Worm (Caenorhabditis elegans) whole organism, young adult: ENCODE data around the gene ttc-4.

Experiments used
- B0019.2 ChIP-seq: fragments of 200-800 bp; sonication (Bioruptor generic); conservative IDR thresholded peaks from 2 replicates; pipeline ENCODE4 v1.3.6; 2022; ENCODE audit warnings: missing genetic modification reagents, missing genetic modification characterization, missing compliant biosample characterization
- B0261.1 ChIP-seq: sonication (generic microtip); optimal IDR thresholded peaks from 2 replicates; lab custom pipeline; 2016; ENCODE audit warnings: mild to moderate bottlenecking, missing genetic modification characterization, moderate library complexity, missing compliant biosample characterization
- F22D6.2 ChIP-seq: sonication (generic microtip); optimal IDR thresholded peaks from 2 replicates; lab custom pipeline; 2016; ENCODE audit warnings: mild to moderate bottlenecking, missing genetic modification characterization, missing compliant biosample characterization
- F57A8.1 ChIP-seq: fragments of 200-800 bp; sonication (Bioruptor generic); optimal IDR thresholded peaks from 2 replicates; lab custom pipeline; 2018; ENCODE audit warnings: mild to moderate bottlenecking, missing genetic modification characterization, moderate library complexity, missing compliant biosample characterization
- Y79H2A.3 ChIP-seq: fragments of 200-800 bp; sonication (Bioruptor generic); conservative IDR thresholded peaks from 2 replicates; pipeline ENCODE4 v1.3.6; 2022; ENCODE audit warnings: missing genetic modification reagents, missing genetic modification characterization, missing compliant biosample characterization
- akir-1 ChIP-seq: fragments of 200-800 bp; sonication (Bioruptor generic); optimal IDR thresholded peaks from 2 replicates; lab custom pipeline; 2018; ENCODE audit warnings: mild to moderate bottlenecking, missing genetic modification characterization, moderate library complexity, missing compliant biosample characterization
- aptf-2 ChIP-seq: fragments of 200-800 bp; sonication (Bioruptor generic); conservative IDR thresholded peaks from 2 replicates; pipeline ENCODE4 v1.3.6; 2022; ENCODE audit warnings: missing genetic modification reagents, missing genetic modification characterization, missing compliant biosample characterization
- attf-5 ChIP-seq: fragments of 200-800 bp; sonication (Bioruptor generic); optimal IDR thresholded peaks from 2 replicates; lab custom pipeline; 2018; ENCODE audit warnings: mild to moderate bottlenecking, missing genetic modification characterization, missing compliant biosample characterization
- bed-1 ChIP-seq: fragments of 200-800 bp; sonication (Bioruptor generic); IDR thresholded peaks from 2 replicates; pipeline ENCODE4 v1.3.6; 2022; ENCODE audit warnings: missing genetic modification reagents, missing genetic modification characterization, missing compliant biosample characterization
- cebp-1 ChIP-seq, 2 experiments: fragments of 200-800 bp in 1 of 2; sonication (Bioruptor generic) in 1 of 2; sonication (generic microtip) in 1 of 2; IDR thresholded peaks in 1 of 2; optimal IDR thresholded peaks in 1 of 2; 2 replicates each; pipeline versions ENCODE4 v1.3.6 to Lab custom; 2017 to 2022; ENCODE audit warnings: missing compliant biosample characterization in 2 of 2, missing genetic modification characterization in 2 of 2, mild to moderate bottlenecking in 1 of 2, missing genetic modification reagents in 1 of 2, moderate library complexity in 1 of 2
- ceh-27 ChIP-seq: fragments of 200-800 bp; sonication (Bioruptor generic); optimal IDR thresholded peaks from 2 replicates; lab custom pipeline; 2018; ENCODE audit warnings: mild to moderate bottlenecking, missing genetic modification characterization, moderate library complexity, missing compliant biosample characterization
- ceh-40 ChIP-seq: fragments of 200-800 bp; sonication (Bioruptor generic); IDR thresholded peaks from 2 replicates; pipeline ENCODE4 v1.3.6; 2022; ENCODE audit warnings: missing genetic modification characterization, missing compliant biosample characterization
- ceh-91 ChIP-seq: fragments of 200-800 bp; sonication (Bioruptor generic); IDR thresholded peaks from 2 replicates; pipeline ENCODE4 v1.3.6; 2022; ENCODE audit warnings: missing genetic modification reagents, missing genetic modification characterization, missing compliant biosample characterization
- dox-1 ChIP-seq: fragments of 200-800 bp; sonication (Bioruptor generic); IDR thresholded peaks from 2 replicates; pipeline ENCODE4 v1.3.6; 2022; ENCODE audit warnings: missing genetic modification reagents, missing genetic modification characterization, missing compliant biosample characterization
- dpl-1 ChIP-seq: fragments of 150-350 bp; optimal IDR thresholded peaks from 2 replicates; lab custom pipeline; 2014; ENCODE audit warnings: missing biosample characterization, missing genetic modification reagents, missing genetic modification characterization
- egl-44 ChIP-seq: fragments of 200-800 bp; sonication (Bioruptor generic); IDR thresholded peaks from 2 replicates; pipeline ENCODE4 v1.3.6; 2022; ENCODE audit warnings: missing genetic modification reagents, missing genetic modification characterization, missing compliant biosample characterization
- ets-4 ChIP-seq: fragments of 200-800 bp; sonication (Bioruptor generic); optimal IDR thresholded peaks from 2 replicates; lab custom pipeline; 2018; ENCODE audit warnings: mild to moderate bottlenecking, missing genetic modification characterization, missing compliant biosample characterization
- him-1 ChIP-seq: sonication (generic microtip); optimal IDR thresholded peaks from 2 replicates; lab custom pipeline; 2016; ENCODE audit warnings: missing genotype, missing genetic modification reagents, missing genetic modification characterization, missing compliant biosample characterization
- hrde-1 ChIP-seq: sonication (generic microtip); optimal IDR thresholded peaks from 2 replicates; lab custom pipeline; 2016; ENCODE audit warnings: missing genetic modification characterization, mild to moderate bottlenecking, missing compliant biosample characterization, moderate library complexity, missing genotype, missing genetic modification reagents, borderline replicate concordance
- let-526 ChIP-seq: fragments of 200-800 bp; sonication (Bioruptor generic); IDR thresholded peaks from 2 replicates; pipeline ENCODE4 v1.3.6; 2022; ENCODE audit warnings: missing genetic modification reagents, missing genetic modification characterization, missing compliant biosample characterization
- let-607 ChIP-seq, 2 experiments: fragments of 200-800 bp in 1 of 2; sonication (Bioruptor generic) in 1 of 2; sonication (generic microtip) in 1 of 2; optimal IDR thresholded peaks; 2 replicates each; lab custom pipeline; 2016 to 2018; ENCODE audit warnings: mild to moderate bottlenecking in 2 of 2, missing compliant biosample characterization in 2 of 2, missing genetic modification characterization in 2 of 2, moderate library complexity in 2 of 2, missing genotype in 1 of 2
- lin-40 ChIP-seq: sonication (generic microtip); optimal IDR thresholded peaks from 2 replicates; lab custom pipeline; 2016; ENCODE audit warnings: missing genetic modification characterization, mild to moderate bottlenecking, missing compliant biosample characterization, missing genotype, missing genetic modification reagents
- lin-54 ChIP-seq: fragments of 200-800 bp; sonication (Bioruptor generic); optimal IDR thresholded peaks from 2 replicates; lab custom pipeline; 2018; ENCODE audit warnings: mild to moderate bottlenecking, missing genetic modification characterization, missing compliant biosample characterization
- lsl-1 ChIP-seq: fragments of 200-800 bp; sonication (Bioruptor generic); optimal IDR thresholded peaks from 2 replicates; lab custom pipeline; 2018; ENCODE audit warnings: mild to moderate bottlenecking, missing genetic modification characterization, moderate library complexity, missing compliant biosample characterization
- lsy-27 ChIP-seq: sonication (generic microtip); optimal IDR thresholded peaks from 2 replicates; lab custom pipeline; 2017; ENCODE audit warnings: missing genetic modification characterization, mild to moderate bottlenecking, missing compliant biosample characterization, antibody characterized with exemption, missing genotype, borderline replicate concordance; ENCODE audit not compliant: insufficient read depth
- madf-3 ChIP-seq: fragments of 200-800 bp; sonication (Bioruptor generic); IDR thresholded peaks from 2 replicates; pipeline ENCODE4 v1.3.6; 2022; ENCODE audit warnings: missing genetic modification reagents, missing genetic modification characterization, missing compliant biosample characterization
- mcd-1 ChIP-seq: fragments of 200-800 bp; sonication (Bioruptor generic); IDR thresholded peaks from 2 replicates; pipeline ENCODE4 v1.3.6; 2022; ENCODE audit warnings: missing genetic modification reagents, missing genetic modification characterization, missing compliant biosample characterization
- mes-4 ChIP-seq: sonication (generic microtip); optimal IDR thresholded peaks from 2 replicates; lab custom pipeline; 2016; ENCODE audit warnings: missing genotype, missing genetic modification characterization, missing compliant biosample characterization
- nfya-2 ChIP-seq: fragments of 200-800 bp; sonication (Bioruptor generic); IDR thresholded peaks from 2 replicates; pipeline ENCODE4 v1.3.6; 2022; ENCODE audit warnings: missing genetic modification reagents, missing genetic modification characterization, missing compliant biosample characterization
- nhr-179 ChIP-seq: sonication (generic microtip); optimal IDR thresholded peaks from 2 replicates; lab custom pipeline; 2016; ENCODE audit warnings: mild to moderate bottlenecking, missing genetic modification characterization, missing compliant biosample characterization
- nhr-80 ChIP-seq: sonication (generic microtip); optimal IDR thresholded peaks from 2 replicates; lab custom pipeline; 2016; ENCODE audit warnings: missing genetic modification characterization, missing compliant biosample characterization
- rcor-1 ChIP-seq: fragments of 200-800 bp; sonication (Bioruptor generic); IDR thresholded peaks from 2 replicates; pipeline ENCODE4 v1.3.6; 2022; ENCODE audit warnings: missing genetic modification reagents, missing genetic modification characterization, missing compliant biosample characterization
- snpc-1.3 ChIP-seq: sonication (generic microtip); optimal IDR thresholded peaks from 2 replicates; lab custom pipeline; 2017; ENCODE audit warnings: missing genetic modification characterization, mild to moderate bottlenecking, missing compliant biosample characterization, antibody characterized with exemption, moderate library complexity, missing genotype, missing genetic modification reagents; ENCODE audit not compliant: insufficient read depth
- snpc-3.4 ChIP-seq: sonication (generic microtip); optimal IDR thresholded peaks from 2 replicates; lab custom pipeline; 2017; ENCODE audit warnings: missing genetic modification characterization, mild to moderate bottlenecking, missing compliant biosample characterization, antibody characterized with exemption, moderate library complexity, missing genotype, missing genetic modification reagents
- ztf-18 ChIP-seq: sonication (generic microtip); optimal IDR thresholded peaks from 2 replicates; lab custom pipeline; 2016; ENCODE audit warnings: missing genotype, mild to moderate bottlenecking, missing genetic modification characterization, missing compliant biosample characterization
- ztf-22 ChIP-seq: fragments of 200-800 bp; sonication (Bioruptor generic); optimal IDR thresholded peaks from 2 replicates; lab custom pipeline; 2018; ENCODE audit warnings: mild to moderate bottlenecking, missing genetic modification characterization, moderate library complexity, missing compliant biosample characterization
- ztf-26 ChIP-seq: sonication (generic microtip); optimal IDR thresholded peaks from 2 replicates; lab custom pipeline; 2017; ENCODE audit warnings: missing genetic modification characterization, missing compliant biosample characterization

The ttc-4 gene

ce11 chrII:5577060-5577459 lies 17.5 kb upstream of the ttc-4 start (continued):
- TF ChIP-seq him-1 (tag; lab: Kevin White, UChicago) (peak; percentile 80), ztf-18 (tag; lab: Kevin White, UChicago) (peak; percentile 47), nfya-2 (GFP tag; lab: Robert Waterston, UW) (no peak), ztf-26 (tag; lab: Kevin White, UChicago) (peak; percentile 7), F57A8.1 (GFP tag; lab: Kevin White, UChicago) (no peak), ztf-22 (GFP tag; lab: Kevin White, UChicago) (no peak), snpc-3.4 (tag; lab: Kevin White, UChicago) (peak; percentile 22), dox-1 (GFP tag; lab: Robert Waterston, UW) (peak; percentile 71), lsy-27 (tag; lab: Kevin White, UChicago) (no peak), B0261.1 (tag; lab: Kevin White, UChicago) (peak; percentile 90), F22D6.2 (tag; lab: Kevin White, UChicago) (no peak), mes-4 (tag; lab: Kevin White, UChicago) (peak; percentile 56), attf-5 (GFP tag; lab: Kevin White, UChicago) (peak; percentile 30), ceh-27 (GFP tag; lab: Kevin White, UChicago) (peak; percentile 50), lin-54 (peak; percentile 58), ets-4 (GFP tag; lab: Kevin White, UChicago) (no peak), madf-3 (GFP tag; lab: Robert Waterston, UW) (no peak), mcd-1 (GFP tag; lab: Robert Waterston, UW) (0 out of 2 replicates have a peak, but pooled peaks have one; percentile 46), B0019.2 (no peak), lin-40 (peak; percentile 48), aptf-2 (0 out of 2 replicates have a peak, but pooled peaks have one; percentile 30), bed-1 (GFP tag; lab: Robert Waterston, UW) (no peak), hrde-1 (tag; lab: Kevin White, UChicago) (no peak), snpc-1.3 (tag; lab: Kevin White, UChicago) (peak; percentile 80), rcor-1 (GFP tag; lab: Robert Waterston, UW) (no peak), nhr-179 (no peak), akir-1 (no peak), let-607 (tag; optimal IDR thresholded peaks at IDR 0.05; lab: Kevin White, UChicago) (peak; percentile 17 to 31)

- TF ChIP-seq egl-44 (GFP tag; lab: Robert Waterston, UW) (no peak), nhr-179 (no peak), ceh-91 (no peak), let-526 (no peak), ceh-40 (GFP tag; lab: Robert Waterston, UW) (no peak), cebp-1 (GFP tag; IDR thresholded peaks at IDR 0.05; lab: Robert Waterston, UW) (no peak), cebp-1 (tag; optimal IDR thresholded peaks at IDR 0.05; lab: Kevin White, UChicago) (no peak), dpl-1 (GFP tag; lab: Kevin White, UChicago) (no peak), let-607 (tag; optimal IDR thresholded peaks at IDR 0.05; lab: Kevin White, UChicago) (no peak), mes-4 (tag; lab: Kevin White, UChicago) (no peak), lsl-1 (GFP tag; lab: Kevin White, UChicago) (no peak), Y79H2A.3 (no peak), nhr-80 (tag; lab: Kevin White, UChicago) (no peak)
These were observed 16.5 kb upstream of the ttc-4 start, which contains the start of gene T25E4.1 for ce11 chrII:5578035-5578434. TSS of gene T25E4.1 (plus strand) at chrII:5578335.
